Worm (Caenorhabditis elegans): Measurements from ENCODE around the gene ced-5.

DNA sequence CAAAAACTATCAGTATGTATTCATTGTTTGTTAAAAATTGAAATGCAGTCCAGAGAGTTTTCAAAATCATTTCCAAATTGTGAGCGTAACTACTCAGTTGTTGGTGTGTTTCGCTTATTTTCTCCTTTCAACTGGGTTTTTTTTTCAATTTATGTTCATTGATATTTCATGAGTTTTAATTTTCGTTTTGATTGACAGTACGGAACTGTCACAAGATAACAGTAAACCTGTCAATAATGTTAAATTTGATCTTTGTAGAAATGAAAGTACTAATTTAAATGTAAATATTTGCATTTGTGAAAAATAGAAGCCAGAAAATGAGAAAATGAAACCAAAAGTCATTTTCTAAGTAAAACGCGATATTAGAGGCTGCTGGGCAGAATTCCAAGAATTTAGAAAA is 21.3 kb upstream of the ced-5 start:
- TF ChIP-seq snpc-4 (tag; optimal IDR thresholded peaks at IDR 0.05): no peak
- no peak for TF ChIP-seq ceh-28 (tag; optimal IDR thresholded peaks at IDR 0.05)
- no peak; the same call in 1 of the 2 replicates for TF ChIP-seq php-3 (GFP tag; IDR thresholded peaks at IDR 0.05)
- TF ChIP-seq nhr-77 (tag; optimal IDR thresholded peaks at IDR 0.05): no peak
- TF ChIP-seq nhr-102 (tag; optimal IDR thresholded peaks at IDR 0.05): no peak
- TF ChIP-seq unc-62 (GFP tag; optimal IDR thresholded peaks at IDR 0.05 in 1 of 2): no peak
- TF ChIP-seq unc-62 (tag; optimal IDR thresholded peaks at IDR 0.05): no peak
- no peak for TF ChIP-seq ceh-82 (tag; optimal IDR thresholded peaks at IDR 0.05)
- no peak for TF ChIP-seq lin-39 (tag; optimal IDR thresholded peaks at IDR 0.05)
- TF ChIP-seq nhr-76 (tag; optimal IDR thresholded peaks at IDR 0.05): no peak
- TF ChIP-seq fos-1 (tag; optimal IDR thresholded peaks at IDR 0.05): no peak
- no peak for TF ChIP-seq dpl-1 (GFP tag; optimal IDR thresholded peaks at IDR 0.05)

All from whole organism, L4 larva.